Worm (Caenorhabditis elegans) whole organism, midembryonic: Measurements from ENCODE around the gene C16C8.17.

ENCODE experiments used
- T22C8.4 ChIP-seq: fragments of 200-800 bp; sonication (Bioruptor generic); IDR thresholded peaks from 2 replicates; pipeline ENCODE4 v1.3.6; 2022; ENCODE audit warnings: missing genetic modification characterization, missing compliant biosample characterization
- cog-1 ChIP-seq: sonication (generic microtip); optimal IDR thresholded peaks from 2 replicates; lab custom pipeline; 2016; ENCODE audit warnings: missing genetic modification characterization, missing compliant biosample characterization
- flt-1 ChIP-seq: fragments of 200-800 bp; sonication (Bioruptor generic); IDR thresholded peaks from 2 replicates; pipeline ENCODE4 v1.3.6; 2022; ENCODE audit warnings: missing genetic modification characterization, missing compliant biosample characterization
- klf-2 ChIP-seq: fragments of 200-800 bp; sonication (Bioruptor generic); conservative IDR thresholded peaks from 2 replicates; pipeline ENCODE4 v1.3.6; 2022; ENCODE audit warnings: missing genetic modification reagents, missing genetic modification characterization, missing compliant biosample characterization
- med-1 ChIP-seq: sonication (generic microtip); optimal IDR thresholded peaks from 2 replicates; lab custom pipeline; 2017; ENCODE audit warnings: missing genetic modification characterization, mild to moderate bottlenecking, missing compliant biosample characterization, antibody characterized with exemption, missing genetic modification reagents; ENCODE audit not compliant: insufficient read depth
- ref-1 ChIP-seq: fragments of 200-800 bp; sonication (Bioruptor generic); conservative IDR thresholded peaks from 2 replicates; pipeline ENCODE4 v1.3.6; 2022; ENCODE audit warnings: missing genetic modification reagents, missing genetic modification characterization, missing compliant biosample characterization
- tab-1 ChIP-seq: fragments of 200-800 bp; sonication (Bioruptor generic); IDR thresholded peaks from 2 replicates; pipeline ENCODE4 v1.3.6; 2022; ENCODE audit warnings: missing genetic modification characterization, missing compliant biosample characterization
- ztf-23 ChIP-seq: fragments of 200-800 bp; sonication (Bioruptor generic); IDR thresholded peaks from 2 replicates; pipeline ENCODE4 v1.3.6; 2022; ENCODE audit warnings: missing genetic modification reagents, missing genetic modification characterization, missing compliant biosample characterization
- ztf-29 ChIP-seq: fragments of 200-800 bp; sonication (Bioruptor generic); IDR thresholded peaks from 2 replicates; pipeline ENCODE4 v1.3.6; 2022; ENCODE audit warnings: missing genetic modification reagents, missing genetic modification characterization, missing compliant biosample characterization

Gene C16C8.17

ce11 chrII:3428158-3428704 is 12.4 kb upstream of the C16C8.17 start:
- TF ChIP-seq ref-1 (GFP tag; lab: Robert Waterston, UW) (no peak), klf-2 (no peak), ztf-29 (GFP tag; lab: Robert Waterston, UW) (no peak), flt-1 (GFP tag; lab: Robert Waterston, UW) (no peak), ztf-23 (GFP tag; lab: Robert Waterston, UW) (peak; percentile 56; the same call in 1 of the 2 replicates), T22C8.4 (0 out of 2 replicates have a peak, but pooled peaks have one; percentile 16)

- TF ChIP-seq ref-1 (GFP tag; lab: Robert Waterston, UW) (no peak), ztf-29 (GFP tag; lab: Robert Waterston, UW) (no peak), klf-2 (no peak), flt-1 (GFP tag; lab: Robert Waterston, UW) (no peak), T22C8.4 (no peak), ztf-23 (GFP tag; lab: Robert Waterston, UW) (no peak), tab-1 (GFP tag; lab: Robert Waterston, UW) (no peak), cog-1 (no peak)
These were observed 11.2 kb upstream of the C16C8.17 start, which contains the start of gene C16C8.18 for ce11 chrII:3429400-3429799. Gene C16C8.18, plus strand, starts transcription at chrII:3429700.

- no peak for TF ChIP-seq ref-1 (GFP tag; lab: Robert Waterston, UW)
- TF ChIP-seq flt-1 (GFP tag; lab: Robert Waterston, UW), result no peak
- TF ChIP-seq klf-2, result no peak
- TF ChIP-seq ztf-23 (GFP tag; lab: Robert Waterston, UW), result no peak
- TF ChIP-seq med-1 (GFP tag; lab: Kevin White, UChicago), result no peak
- no peak for TF ChIP-seq ztf-29 (GFP tag; lab: Robert Waterston, UW)
- TF ChIP-seq tab-1 (GFP tag; lab: Robert Waterston, UW), result no peak
- TF ChIP-seq cog-1, result no peak
- TF ChIP-seq T22C8.4, result no peak
These were observed 5.6 kb upstream of the C16C8.17 start for ce11 chrII:3434893-3435503.

ce11 chrII:3436412-3436811 is 4.2 kb upstream of the C16C8.17 start, which contains the start of gene skpo-2:
Gene skpo-2, minus strand, starts transcription at chrII:3436512.
- TF ChIP-seq ztf-23 (GFP tag; lab: Robert Waterston, UW), result no peak

ce11 chrII:3437393-3437792 is 3.2 kb upstream of the C16C8.17 start:
- TF ChIP-seq ztf-29 (GFP tag; lab: Robert Waterston, UW) (no peak), T22C8.4 (no peak), med-1 (GFP tag; lab: Kevin White, UChicago) (no peak), klf-2 (no peak), flt-1 (GFP tag; lab: Robert Waterston, UW) (no peak), ztf-23 (GFP tag; lab: Robert Waterston, UW) (no peak)

- TF ChIP-seq ref-1 (GFP tag; lab: Robert Waterston, UW) (no peak), tab-1 (GFP tag; lab: Robert Waterston, UW) (no peak), med-1 (GFP tag; lab: Kevin White, UChicago) (no peak), T22C8.4 (no peak), ztf-23 (GFP tag; lab: Robert Waterston, UW) (no peak), klf-2 (no peak), cog-1 (no peak), ztf-29 (GFP tag; lab: Robert Waterston, UW) (no peak), flt-1 (GFP tag; lab: Robert Waterston, UW) (no peak)
These were observed 2.3 kb upstream of the C16C8.17 start for ce11 chrII:3438280-3438679.

- TF ChIP-seq ref-1 (GFP tag; lab: Robert Waterston, UW) (peak; percentile 46; the same call in 1 of the 2 replicates), med-1 (GFP tag; lab: Kevin White, UChicago) (no peak), tab-1 (GFP tag; lab: Robert Waterston, UW) (peak; percentile 84), flt-1 (GFP tag; lab: Robert Waterston, UW) (peak; percentile 85), klf-2 (no peak), ztf-29 (GFP tag; lab: Robert Waterston, UW) (0 out of 2 replicates have a peak, but pooled peaks have one; percentile 35), T22C8.4 (peak; percentile 62; the same call in 1 of the 2 replicates), ztf-23 (GFP tag; lab: Robert Waterston, UW) (peak; percentile 72), cog-1 (peak; percentile 14)
These were observed 1.4 kb upstream of the C16C8.17 start for ce11 chrII:3439244-3439698.

ce11 chrII:3439842-3440640 is 586 bp upstream of the C16C8.17 start:
- TF ChIP-seq tab-1 (GFP tag; lab: Robert Waterston, UW), result no peak
- TF ChIP-seq flt-1 (GFP tag; lab: Robert Waterston, UW), result no peak
- TF ChIP-seq med-1 (GFP tag; lab: Kevin White, UChicago), result no peak
- TF ChIP-seq ztf-29 (GFP tag; lab: Robert Waterston, UW), result no peak
- TF ChIP-seq cog-1, result no peak
- no peak for TF ChIP-seq T22C8.4

- TF ChIP-seq cog-1 (no peak), tab-1 (GFP tag; lab: Robert Waterston, UW) (no peak), klf-2 (no peak), med-1 (GFP tag; lab: Kevin White, UChicago) (no peak), ztf-29 (GFP tag; lab: Robert Waterston, UW) (no peak), flt-1 (GFP tag; lab: Robert Waterston, UW) (no peak), ztf-23 (GFP tag; lab: Robert Waterston, UW) (no peak), ref-1 (GFP tag; lab: Robert Waterston, UW) (no peak)
These were observed 750 bp downstream of the C16C8.17 start, which contains the start of gene C16C8.27 for ce11 chrII:3441377-3441776. Gene C16C8.27, plus strand, starts transcription at chrII:3441677.
